Worm (Caenorhabditis elegans): ENCODE measurements around the gene brc-1.

The brc-1 gene

ce11 chrIII:3902588-3903325 is 40.0 kb upstream of the brc-1 start (continued):
- TF ChIP-seq snpc-1.3 (tag; optimal IDR thresholded peaks at IDR 0.05; ENCODE audit: insufficient read depth), result no peak
- TF ChIP-seq F52B5.7 (tag; optimal IDR thresholded peaks at IDR 0.05), result peak; percentile 57
- peak; percentile 32; the same call in 1 of the 2 replicates for TF ChIP-seq Y56A3A.18 (GFP tag; IDR thresholded peaks at IDR 0.05)
- TF ChIP-seq ceh-100 (GFP tag; IDR thresholded peaks at IDR 0.05), result no peak
- TF ChIP-seq athp-1 (tag; optimal IDR thresholded peaks at IDR 0.05), result peak; percentile 72
- TF ChIP-seq nhr-90 (tag; optimal IDR thresholded peaks at IDR 0.05), result no peak
- TF ChIP-seq madf-6 (GFP tag; IDR thresholded peaks at IDR 0.05), result no peak
- no peak for TF ChIP-seq ztf-3 (GFP tag; optimal IDR thresholded peaks at IDR 0.05)
- TF ChIP-seq madf-8 (GFP tag; conservative IDR thresholded peaks at IDR 0.05), result no peak
- TF ChIP-seq Y53G8AR.9 (GFP tag; conservative IDR thresholded peaks at IDR 0.05), result 0 out of 2 replicates have a peak, but pooled peaks have one; percentile 25
- no peak for TF ChIP-seq ets-4 (GFP tag; optimal IDR thresholded peaks at IDR 0.05)
- TF ChIP-seq nhr-80 (tag; optimal IDR thresholded peaks at IDR 0.05), result no peak
- TF ChIP-seq chd-7 (tag; optimal IDR thresholded peaks at IDR 0.05), result no peak
- TF ChIP-seq rcor-1 (GFP tag; IDR thresholded peaks at IDR 0.05), result no peak
- no peak for TF ChIP-seq F22D6.2 (tag; optimal IDR thresholded peaks at IDR 0.05)
- no peak for TF ChIP-seq pha-4 (tag; optimal IDR thresholded peaks at IDR 0.05)
- peak; percentile 0 for TF ChIP-seq attf-5 (GFP tag; optimal IDR thresholded peaks at IDR 0.05)
- TF ChIP-seq nhr-179 (tag; optimal IDR thresholded peaks at IDR 0.05), result no peak
- no peak for TF ChIP-seq dpff-1 (tag; optimal IDR thresholded peaks at IDR 0.05)
- TF ChIP-seq egrh-3 (GFP tag; IDR thresholded peaks at IDR 0.05), result no peak
- TF ChIP-seq sptf-2 (GFP tag; optimal IDR thresholded peaks at IDR 0.05), result no peak
- no peak for TF ChIP-seq F39B2.1 (GFP tag; IDR thresholded peaks at IDR 0.05)
- no peak for TF ChIP-seq ccch-3 (GFP tag; optimal IDR thresholded peaks at IDR 0.05)
- no peak for TF ChIP-seq snpc-4 (GFP tag; optimal IDR thresholded peaks at IDR 0.05)
- no peak for TF ChIP-seq snpc-4 (tag; optimal IDR thresholded peaks at IDR 0.05)
- no peak for TF ChIP-seq efl-1 (GFP tag; optimal IDR thresholded peaks at IDR 0.05)
- peak; percentile 6 for TF ChIP-seq atf-7 (tag; optimal IDR thresholded peaks at IDR 0.05)
- peak; percentile 87 for TF ChIP-seq repo-1 (tag; optimal IDR thresholded peaks at IDR 0.05)
- TF ChIP-seq fkh-3 (tag; optimal IDR thresholded peaks at IDR 0.05), result no peak
- no peak for TF ChIP-seq tbx-9 (tag; optimal IDR thresholded peaks at IDR 0.05; ENCODE audit: borderline replicate concordance)
- TF ChIP-seq lin-54 (GFP tag; optimal IDR thresholded peaks at IDR 0.05), result no peak
- TF ChIP-seq let-607 (tag; optimal IDR thresholded peaks at IDR 0.05), result no peak
- no peak for TF ChIP-seq sdz-38 (tag; optimal IDR thresholded peaks at IDR 0.05)
- TF ChIP-seq lir-1 (GFP tag; conservative IDR thresholded peaks at IDR 0.05), result no peak
- TF ChIP-seq B0336.3 (GFP tag; IDR thresholded peaks at IDR 0.05), result peak; percentile 60; the same call in 1 of the 2 replicates
- no peak for TF ChIP-seq ztf-25 (GFP tag; IDR thresholded peaks at IDR 0.05)
- no peak for TF ChIP-seq hsf-1 (GFP tag; IDR thresholded peaks at IDR 0.05)
- no peak for TF ChIP-seq cebp-2 (GFP tag; IDR thresholded peaks at IDR 0.05)
- peak; percentile 34 for TF ChIP-seq ztf-26 (tag; optimal IDR thresholded peaks at IDR 0.05)
- TF ChIP-seq ceh-58 (GFP tag; IDR thresholded peaks at IDR 0.05), result no peak
- no peak for TF ChIP-seq Y67H2A.10 (GFP tag; conservative IDR thresholded peaks at IDR 0.05)
- TF ChIP-seq pbrm-1 (GFP tag; IDR thresholded peaks at IDR 0.05), result no peak
- TF ChIP-seq ZK185.1 (tag; optimal IDR thresholded peaks at IDR 0.05; ENCODE audit: poor library complexity, severe bottlenecking), result no peak
- no peak for TF ChIP-seq mel-28 (tag; optimal IDR thresholded peaks at IDR 0.05; ENCODE audit: borderline replicate concordance)
- no peak for TF ChIP-seq F57A8.1 (GFP tag; optimal IDR thresholded peaks at IDR 0.05)
- TF ChIP-seq F23B12.7 (tag; optimal IDR thresholded peaks at IDR 0.05; ENCODE audit: insufficient read depth), result no peak
- TF ChIP-seq nfyb-1 (GFP tag; IDR thresholded peaks at IDR 0.05), result peak; percentile 68
- TF ChIP-seq nfya-2 (GFP tag; IDR thresholded peaks at IDR 0.05), result no peak
